Fruit fly (Drosophila melanogaster) S2 (cell line): ENCODE results near the gene CG14613.

Experiments
- CG8478 ChIP-seq: fragments of >200 bp; optimal IDR thresholded peaks from 2 replicates; lab custom pipeline; 2018
- CTCF ChIP-seq, 2 experiments: fragments of >200 bp; optimal IDR thresholded peaks; 2 replicates each; lab custom pipeline; 2018

CG14613 gene

DNA sequence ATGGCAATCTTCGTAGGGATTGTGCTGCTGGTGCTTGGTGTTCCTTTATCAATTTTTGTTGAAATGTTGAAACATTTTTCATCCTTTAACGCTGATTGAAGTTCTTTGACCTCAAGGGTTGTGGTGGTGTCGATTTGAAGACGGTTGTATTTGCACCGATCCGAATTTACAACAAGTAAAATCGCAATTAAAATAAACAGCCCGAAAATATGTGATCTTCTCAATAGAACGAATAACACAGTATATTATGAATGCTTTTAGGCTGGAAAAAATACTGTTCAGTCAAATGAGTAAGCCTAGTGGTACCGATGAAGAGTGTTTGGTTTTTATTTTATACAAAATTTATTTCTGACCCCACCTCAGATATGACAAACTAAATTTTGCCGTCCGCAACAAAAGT lies 28.8 kb downstream of the CG14613 start:
- TF ChIP-seq CTCF (optimal IDR thresholded peaks at IDR 0.05; lab: Kevin White, UChicago) (peak in 1 of 2 experiments; percentile 15), CG8478 (no peak)

DNA sequence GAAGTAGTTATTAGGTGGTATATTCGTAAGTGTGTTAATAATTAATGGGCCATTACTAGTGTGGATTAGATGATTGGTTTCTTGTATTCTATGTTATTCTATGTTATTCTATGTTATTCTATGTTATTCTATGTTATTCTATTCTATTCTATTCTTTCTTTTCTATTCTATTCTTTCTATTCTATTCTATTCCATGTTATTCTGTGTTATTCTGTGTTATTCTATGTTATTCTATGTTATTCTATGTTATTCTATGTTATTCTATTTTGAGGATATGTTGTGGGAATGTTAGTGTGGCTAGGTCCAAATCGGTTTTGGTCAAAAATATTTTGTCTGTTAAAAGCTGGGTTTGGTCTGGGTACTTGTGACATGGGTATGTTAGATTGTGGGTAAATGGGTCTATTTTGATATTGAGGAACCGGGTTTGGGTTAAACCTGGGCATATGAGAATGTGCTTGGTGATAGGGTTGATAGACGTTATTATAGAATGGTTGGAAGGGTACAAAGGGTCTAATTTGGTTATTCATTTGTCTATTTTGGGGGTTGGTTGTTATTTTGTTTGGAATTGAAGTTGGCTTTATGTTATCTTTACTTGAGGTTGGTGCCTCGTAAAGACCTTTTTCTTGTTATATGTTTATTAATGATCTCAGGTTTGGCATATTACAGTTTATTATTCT lies 38.8 kb downstream of the CG14613 start:
- peak; percentile 85 for TF ChIP-seq CG8478
